Worm (Caenorhabditis elegans) whole organism, L2 larva: ENCODE measurements around the gene sma-2.

ENCODE experiments used
- C34F6.9 ChIP-seq: fragments of 150-350 bp; optimal IDR thresholded peaks from 2 replicates; lab custom pipeline; 2014; ENCODE audit warnings: missing biosample characterization, missing genetic modification characterization
- F13H6.1 ChIP-seq: sonication (generic microtip); optimal IDR thresholded peaks from 2 replicates; lab custom pipeline; 2016; ENCODE audit warnings: missing genetic modification characterization, missing compliant biosample characterization
- R02D3.7 ChIP-seq: fragments of 150-350 bp; optimal IDR thresholded peaks from 2 replicates; lab custom pipeline; 2014; ENCODE audit warnings: missing biosample characterization, missing genetic modification characterization
- Y55F3AM.14 ChIP-seq: fragments of 200-800 bp; sonication (Bioruptor generic); optimal IDR thresholded peaks from 2 replicates; lab custom pipeline; 2018; ENCODE audit warnings: mild to moderate bottlenecking, missing genetic modification characterization, missing compliant biosample characterization
- ZK546.5 ChIP-seq: sonication (generic microtip); optimal IDR thresholded peaks from 2 replicates; lab custom pipeline; 2017; ENCODE audit warnings: missing biosample characterization, missing genetic modification characterization
- alr-1 ChIP-seq: fragments of 150-350 bp; optimal IDR thresholded peaks from 2 replicates; lab custom pipeline; 2014; ENCODE audit warnings: missing biosample characterization, missing genetic modification characterization
- aly-2 ChIP-seq: fragments of 150-350 bp; optimal IDR thresholded peaks from 2 replicates; lab custom pipeline; 2014; ENCODE audit warnings: missing biosample characterization, missing genetic modification characterization
- ama-1 ChIP-seq: fragments of 150-350 bp; optimal IDR thresholded peaks from 2 replicates; lab custom pipeline; 2018; ENCODE audit warnings: inconsistent platforms
- blmp-1 ChIP-seq: sonication (generic microtip); optimal IDR thresholded peaks from 2 replicates; lab custom pipeline; 2017; ENCODE audit warnings: missing genetic modification characterization, mild to moderate bottlenecking, missing compliant biosample characterization, antibody characterized with exemption, moderate library complexity; ENCODE audit not compliant: insufficient read depth
- ceh-82 ChIP-seq: fragments of 150-350 bp; optimal IDR thresholded peaks from 2 replicates; lab custom pipeline; 2014; ENCODE audit warnings: missing biosample characterization, missing genetic modification characterization
- dmd-4 ChIP-seq: sonication (generic microtip); optimal IDR thresholded peaks from 2 replicates; lab custom pipeline; 2017; ENCODE audit warnings: missing biosample characterization, missing genetic modification characterization
- egl-27 ChIP-seq: sonication (generic microtip); optimal IDR thresholded peaks from 3 replicates; lab custom pipeline; 2017; ENCODE audit warnings: missing biosample characterization, missing genetic modification reagents, missing genetic modification characterization
- elt-1 ChIP-seq: fragments of 150-350 bp; optimal IDR thresholded peaks from 2 replicates; lab custom pipeline; 2014; ENCODE audit warnings: missing biosample characterization, missing genetic modification characterization
- elt-3 ChIP-seq: sonication (generic microtip); optimal IDR thresholded peaks from 2 replicates; lab custom pipeline; 2017; ENCODE audit warnings: missing biosample characterization, missing genetic modification characterization
- fos-1 ChIP-seq: fragments of 150-350 bp; optimal IDR thresholded peaks from 2 replicates; lab custom pipeline; 2014; ENCODE audit warnings: missing biosample characterization, missing genetic modification characterization
- gmeb-1 ChIP-seq: fragments of 150-350 bp; optimal IDR thresholded peaks from 2 replicates; lab custom pipeline; 2014; ENCODE audit warnings: missing biosample characterization, missing genetic modification characterization
- lin-11 ChIP-seq: fragments of 150-350 bp; sonication (generic microtip); optimal IDR thresholded peaks from 2 replicates; lab custom pipeline; 2014; ENCODE audit warnings: missing biosample characterization, missing genetic modification characterization, inconsistent platforms, mixed read lengths
- lin-13 ChIP-seq: fragments of 150-350 bp; optimal IDR thresholded peaks from 2 replicates; lab custom pipeline; 2014; ENCODE audit warnings: missing biosample characterization, missing genetic modification reagents, missing genetic modification characterization
- lin-39 ChIP-seq: fragments of 150-350 bp; optimal IDR thresholded peaks from 2 replicates; lab custom pipeline; 2014; ENCODE audit warnings: missing biosample characterization, missing genetic modification reagents, missing genetic modification characterization
- lsy-2 ChIP-seq, 2 experiments: fragments of 150-350 bp in 1 of 2; sonication (generic microtip) in 1 of 2; optimal IDR thresholded peaks; 2 replicates each; lab custom pipeline; 2014 to 2017; ENCODE audit warnings: missing biosample characterization in 2 of 2, missing genetic modification characterization in 2 of 2
- mab-5 ChIP-seq: fragments of 150-350 bp; optimal IDR thresholded peaks from 2 replicates; lab custom pipeline; 2014; ENCODE audit warnings: missing biosample characterization, missing genetic modification characterization
- mbf-1 ChIP-seq: sonication (generic microtip); optimal IDR thresholded peaks from 2 replicates; lab custom pipeline; 2017; ENCODE audit warnings: missing biosample characterization, missing genetic modification characterization
- mdl-1 ChIP-seq, 2 experiments: fragments of 150-350 bp in 1 of 2; sonication (generic microtip) in 1 of 2; optimal IDR thresholded peaks; 2 replicates each; lab custom pipeline; 2017; ENCODE audit warnings: missing biosample characterization in 2 of 2, missing genetic modification characterization in 2 of 2
- nhr-10 ChIP-seq: sonication (generic microtip); optimal IDR thresholded peaks from 2 replicates; lab custom pipeline; 2017; ENCODE audit warnings: missing biosample characterization, missing genetic modification characterization
- nhr-11 ChIP-seq: fragments of 150-350 bp; optimal IDR thresholded peaks from 2 replicates; lab custom pipeline; 2014; ENCODE audit warnings: missing biosample characterization, missing genetic modification characterization
- nhr-12 ChIP-seq: fragments of 150-350 bp; optimal IDR thresholded peaks from 2 replicates; lab custom pipeline; 2014; ENCODE audit warnings: missing biosample characterization, missing genetic modification characterization
- nhr-21 ChIP-seq: fragments of 150-350 bp; optimal IDR thresholded peaks from 2 replicates; lab custom pipeline; 2014; ENCODE audit warnings: missing biosample characterization, missing genetic modification characterization
- nhr-23 ChIP-seq: fragments of 150-350 bp; optimal IDR thresholded peaks from 2 replicates; lab custom pipeline; 2014; ENCODE audit warnings: missing biosample characterization, missing genetic modification reagents, missing genetic modification characterization
- nhr-25 ChIP-seq: fragments of 150-350 bp; sonication (generic microtip); optimal IDR thresholded peaks from 3 replicates; lab custom pipeline; 2014; ENCODE audit warnings: missing biosample characterization, missing genetic modification characterization
- nhr-77 ChIP-seq: fragments of 150-350 bp; optimal IDR thresholded peaks from 2 replicates; lab custom pipeline; 2014; ENCODE audit warnings: missing biosample characterization, missing genetic modification characterization
- peb-1 ChIP-seq: fragments of 150-350 bp; optimal IDR thresholded peaks from 2 replicates; lab custom pipeline; 2014; ENCODE audit warnings: missing biosample characterization, missing genetic modification characterization
- sem-4 ChIP-seq: fragments of 150-350 bp; optimal IDR thresholded peaks from 2 replicates; lab custom pipeline; 2014; ENCODE audit warnings: missing biosample characterization, missing genetic modification reagents, missing genetic modification characterization
- skn-1 ChIP-seq: sonication (generic microtip); optimal IDR thresholded peaks from 2 replicates; lab custom pipeline; 2017; ENCODE audit warnings: missing biosample characterization, missing genetic modification characterization
- sma-3 ChIP-seq: sonication (generic microtip); optimal IDR thresholded peaks from 2 replicates; lab custom pipeline; 2016; ENCODE audit warnings: missing genetic modification reagents, missing genetic modification characterization, missing compliant biosample characterization
- unc-39 ChIP-seq: fragments of 150-350 bp; optimal IDR thresholded peaks from 2 replicates; lab custom pipeline; 2014; ENCODE audit warnings: missing biosample characterization, missing genetic modification characterization
- unc-55 ChIP-seq: fragments of 150-350 bp; sonication (generic microtip); optimal IDR thresholded peaks from 3 replicates; lab custom pipeline; 2014; ENCODE audit warnings: missing biosample characterization, missing genetic modification reagents, missing genetic modification characterization
- unc-62 ChIP-seq: fragments of 150-350 bp; optimal IDR thresholded peaks from 2 replicates; lab custom pipeline; 2014; ENCODE audit warnings: missing biosample characterization, missing genetic modification reagents, missing genetic modification characterization
- zag-1 ChIP-seq: fragments of 150-350 bp; optimal IDR thresholded peaks from 2 replicates; lab custom pipeline; 2014; ENCODE audit warnings: missing biosample characterization, missing genetic modification characterization
- ztf-1 ChIP-seq: fragments of 200-800 bp; sonication (Bioruptor generic); conservative IDR thresholded peaks from 2 replicates; pipeline ENCODE4 v1.3.6; 2022; ENCODE audit warnings: missing genetic modification characterization, missing compliant biosample characterization
- ztf-11 ChIP-seq: sonication (generic microtip); optimal IDR thresholded peaks from 2 replicates; lab custom pipeline; 2017; ENCODE audit warnings: missing biosample characterization, missing genetic modification characterization
- ztf-4 ChIP-seq: fragments of 150-350 bp; optimal IDR thresholded peaks from 2 replicates; lab custom pipeline; 2014; ENCODE audit warnings: missing biosample characterization, missing genetic modification characterization

sma-2 gene

DNA sequence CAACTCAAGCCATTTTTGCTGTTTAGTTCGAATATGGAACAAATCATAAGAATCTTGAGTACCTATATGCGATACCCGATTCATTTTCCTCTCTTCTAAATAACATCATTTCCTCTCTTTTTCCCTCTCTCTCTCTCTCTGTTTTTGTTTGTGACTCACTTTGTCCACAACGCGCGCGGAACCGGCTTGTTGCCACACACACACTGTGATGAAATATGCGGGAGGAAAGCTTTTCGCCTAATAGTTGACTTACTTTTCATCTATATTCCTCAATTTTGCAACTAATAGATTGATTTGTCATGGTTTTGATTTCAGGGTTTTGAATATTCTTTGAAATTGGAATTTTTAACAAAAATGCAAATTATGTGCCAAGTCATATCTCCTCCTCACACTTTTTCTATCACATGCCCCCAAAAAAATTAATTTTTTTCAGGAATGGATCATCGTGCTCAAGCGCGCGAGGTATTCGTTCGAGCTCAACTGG lies 29.7 kb upstream of the sma-2 start, which contains the start of gene hipr-1:
Gene hipr-1, plus strand, starts transcription at position 434 of the 484 bp plus-strand sequence.
- TF ChIP-seq fos-1 (tag; lab: Kevin White, UChicago) (peak; percentile 9), lin-39 (tag; lab: Kevin White, UChicago) (no peak), unc-55 (GFP tag; lab: Kevin White, UChicago) (peak; percentile 12)

DNA sequence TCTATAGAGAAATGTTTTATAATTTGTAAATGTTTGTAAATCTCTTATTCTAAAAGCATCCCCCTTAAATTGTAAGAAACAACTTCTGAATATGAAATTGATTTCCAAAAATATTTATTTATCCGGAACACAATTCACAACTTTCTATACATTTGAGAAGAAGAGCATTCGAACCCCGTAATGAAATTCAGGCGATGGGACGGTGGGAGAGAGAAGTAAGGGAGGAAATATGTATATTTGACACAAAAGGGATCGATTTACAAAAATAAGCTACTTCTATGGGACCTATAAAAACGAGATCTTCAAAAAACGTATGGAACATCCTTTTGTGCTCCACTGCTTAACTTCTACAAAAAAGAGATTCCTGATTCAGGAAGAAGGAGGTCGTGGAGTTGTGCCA lies 24.3 kb upstream of the sma-2 start:
- TF ChIP-seq ama-1 (lab: Kevin White, UChicago) (no peak), fos-1 (tag; lab: Kevin White, UChicago) (no peak), elt-3 (tag; lab: Kevin White, UChicago) (no peak), aly-2 (no peak), gmeb-1 (tag; lab: Kevin White, UChicago) (no peak), nhr-11 (tag; lab: Kevin White, UChicago) (no peak), ztf-4 (tag; lab: Kevin White, UChicago) (no peak), ceh-82 (tag; lab: Kevin White, UChicago) (no peak), zag-1 (tag; lab: Kevin White, UChicago) (no peak), ztf-1 (GFP tag; lab: Robert Waterston, UW) (no peak), F13H6.1 (tag; lab: Kevin White, UChicago) (no peak), lin-13 (GFP tag; lab: Kevin White, UChicago) (no peak), nhr-25 (tag; lab: Kevin White, UChicago) (no peak), ZK546.5 (tag; lab: Kevin White, UChicago) (no peak), unc-39 (tag; lab: Kevin White, UChicago) (no peak), nhr-23 (no peak), lin-11 (no peak), egl-27 (tag; lab: Kevin White, UChicago) (no peak), Y55F3AM.14 (GFP tag; lab: Kevin White, UChicago) (no peak)

ce11 chrIII:8726019-8726894 lies 23.2 kb upstream of the sma-2 start:
- TF ChIP-seq sma-3 (GFP tag; lab: Kevin White, UChicago) (no peak), fos-1 (tag; lab: Kevin White, UChicago) (no peak), mdl-1 (tag; optimal IDR thresholded peaks at IDR 0.05; lab: Kevin White, UChicago) (no peak), ztf-1 (GFP tag; lab: Robert Waterston, UW) (no peak), nhr-77 (tag; lab: Kevin White, UChicago) (no peak)

ce11 chrIII:8731310-8731709 lies 18.2 kb upstream of the sma-2 start, which contains the start of gene ZK370.4:
Gene ZK370.4 (minus strand): TSS chrIII:8731410.
- no peak for TF ChIP-seq F13H6.1 (tag; lab: Kevin White, UChicago)
- TF ChIP-seq lin-39 (tag; lab: Kevin White, UChicago) = no peak
- no peak for TF ChIP-seq alr-1 (tag; lab: Kevin White, UChicago)
- no peak for TF ChIP-seq aly-2
- no peak for TF ChIP-seq lsy-2 (tag; optimal IDR thresholded peaks at IDR 0.05; lab: Kevin White, UChicago)

DNA sequence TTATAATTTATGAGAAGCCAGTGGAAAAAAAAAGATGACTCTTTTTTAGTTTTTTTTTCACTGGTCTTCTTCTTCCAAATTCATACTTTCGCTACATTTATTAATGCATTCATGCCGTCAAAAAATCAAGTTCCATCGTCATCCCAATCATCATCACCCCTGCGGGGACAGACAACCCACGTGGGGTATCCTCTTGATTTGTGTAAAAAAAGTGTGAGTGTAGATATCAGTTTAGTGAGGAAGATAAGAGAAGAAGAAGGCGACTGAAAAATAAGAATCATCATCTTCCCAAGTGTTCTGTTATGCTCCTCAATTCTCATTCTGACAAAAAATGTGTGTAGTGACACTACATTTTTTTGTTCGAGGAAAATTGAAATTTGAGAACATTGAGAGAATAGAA lies 17.5 kb upstream of the sma-2 start:
- TF ChIP-seq R02D3.7 (tag; lab: Kevin White, UChicago) (no peak), C34F6.9 (tag; lab: Kevin White, UChicago) (no peak), zag-1 (tag; lab: Kevin White, UChicago) (no peak), mdl-1 (tag; optimal IDR thresholded peaks at IDR 0.05; lab: Kevin White, UChicago) (peak in 1 of 2 experiments; percentile 33), dmd-4 (tag; lab: Kevin White, UChicago) (no peak), elt-1 (tag; lab: Kevin White, UChicago) (no peak), mbf-1 (tag; lab: Kevin White, UChicago) (no peak), skn-1 (tag; lab: Kevin White, UChicago) (no peak), unc-39 (tag; lab: Kevin White, UChicago) (no peak), blmp-1 (tag; lab: Kevin White, UChicago) (peak; percentile 28), ztf-1 (GFP tag; lab: Robert Waterston, UW) (no peak), unc-55 (GFP tag; lab: Kevin White, UChicago) (no peak), lin-39 (tag; lab: Kevin White, UChicago) (no peak), peb-1 (tag; lab: Kevin White, UChicago) (no peak), ama-1 (lab: Kevin White, UChicago) (no peak), nhr-21 (tag; lab: Kevin White, UChicago) (no peak), elt-3 (tag; lab: Kevin White, UChicago) (no peak), nhr-11 (tag; lab: Kevin White, UChicago) (no peak), ztf-11 (no peak), gmeb-1 (tag; lab: Kevin White, UChicago) (no peak), ztf-4 (tag; lab: Kevin White, UChicago) (peak; percentile 54), ZK546.5 (tag; lab: Kevin White, UChicago) (no peak), mab-5 (tag; lab: Kevin White, UChicago) (no peak), ceh-82 (tag; lab: Kevin White, UChicago) (no peak), unc-62 (no peak), aly-2 (no peak), nhr-10 (tag; lab: Kevin White, UChicago) (no peak), lsy-2 (tag; optimal IDR thresholded peaks at IDR 0.05; lab: Kevin White, UChicago) (peak in 1 of 2 experiments; percentile 18), nhr-12 (tag; lab: Kevin White, UChicago) (no peak), sma-3 (GFP tag; lab: Kevin White, UChicago) (no peak), sem-4 (tag; lab: Kevin White, UChicago) (no peak)
